Worm (Caenorhabditis elegans) whole organism, midembryonic: ENCODE results near the gene F59D12.5.

Experiments
- T22C8.4 ChIP-seq: fragments of 200-800 bp; sonication (Bioruptor generic); IDR thresholded peaks from 2 replicates; pipeline ENCODE4 v1.3.6; 2022; ENCODE audit warnings: missing genetic modification characterization, missing compliant biosample characterization
- cog-1 ChIP-seq: sonication (generic microtip); optimal IDR thresholded peaks from 2 replicates; lab custom pipeline; 2016; ENCODE audit warnings: missing genetic modification characterization, missing compliant biosample characterization
- flt-1 ChIP-seq: fragments of 200-800 bp; sonication (Bioruptor generic); IDR thresholded peaks from 2 replicates; pipeline ENCODE4 v1.3.6; 2022; ENCODE audit warnings: missing genetic modification characterization, missing compliant biosample characterization
- klf-2 ChIP-seq: fragments of 200-800 bp; sonication (Bioruptor generic); conservative IDR thresholded peaks from 2 replicates; pipeline ENCODE4 v1.3.6; 2022; ENCODE audit warnings: missing genetic modification reagents, missing genetic modification characterization, missing compliant biosample characterization
- med-1 ChIP-seq: sonication (generic microtip); optimal IDR thresholded peaks from 2 replicates; lab custom pipeline; 2017; ENCODE audit warnings: missing genetic modification characterization, mild to moderate bottlenecking, missing compliant biosample characterization, antibody characterized with exemption, missing genetic modification reagents; ENCODE audit not compliant: insufficient read depth
- ref-1 ChIP-seq: fragments of 200-800 bp; sonication (Bioruptor generic); conservative IDR thresholded peaks from 2 replicates; pipeline ENCODE4 v1.3.6; 2022; ENCODE audit warnings: missing genetic modification reagents, missing genetic modification characterization, missing compliant biosample characterization
- tab-1 ChIP-seq: fragments of 200-800 bp; sonication (Bioruptor generic); IDR thresholded peaks from 2 replicates; pipeline ENCODE4 v1.3.6; 2022; ENCODE audit warnings: missing genetic modification characterization, missing compliant biosample characterization
- ztf-23 ChIP-seq: fragments of 200-800 bp; sonication (Bioruptor generic); IDR thresholded peaks from 2 replicates; pipeline ENCODE4 v1.3.6; 2022; ENCODE audit warnings: missing genetic modification reagents, missing genetic modification characterization, missing compliant biosample characterization
- ztf-29 ChIP-seq: fragments of 200-800 bp; sonication (Bioruptor generic); IDR thresholded peaks from 2 replicates; pipeline ENCODE4 v1.3.6; 2022; ENCODE audit warnings: missing genetic modification reagents, missing genetic modification characterization, missing compliant biosample characterization

The F59D12.5 gene

ce11 chrX:15647276-15647675 is at the start of gene F59D12.5:
Gene F59D12.5, minus strand, starts transcription at chrX:15647369.
- TF ChIP-seq med-1 (GFP tag; lab: Kevin White, UChicago) (no peak), flt-1 (no peak), ref-1 (GFP tag; lab: Robert Waterston, UW) (no peak), ztf-29 (GFP tag; lab: Robert Waterston, UW) (no peak), ztf-23 (GFP tag; lab: Robert Waterston, UW) (no peak), klf-2 (GFP tag; lab: Robert Waterston, UW) (no peak), T22C8.4 (GFP tag; lab: Robert Waterston, UW) (no peak), cog-1 (no peak)

ce11 chrX:15696400-15696799 is 49.2 kb upstream of the F59D12.5 start, which contains the start of gene ZK662.2:
Gene ZK662.2, plus strand, starts transcription at chrX:15696700.
- no peak for TF ChIP-seq med-1 (GFP tag; lab: Kevin White, UChicago)
- no peak for TF ChIP-seq klf-2 (GFP tag; lab: Robert Waterston, UW)
- TF ChIP-seq ztf-23 (GFP tag; lab: Robert Waterston, UW) = no peak
- TF ChIP-seq ztf-29 (GFP tag; lab: Robert Waterston, UW) = no peak
- no peak for TF ChIP-seq flt-1
- no peak for TF ChIP-seq T22C8.4 (GFP tag; lab: Robert Waterston, UW)
- no peak for TF ChIP-seq tab-1 (GFP tag; lab: Robert Waterston, UW)
- TF ChIP-seq ref-1 (GFP tag; lab: Robert Waterston, UW) = no peak
- no peak for TF ChIP-seq cog-1

- TF ChIP-seq klf-2 (GFP tag; lab: Robert Waterston, UW) = no peak
- no peak for TF ChIP-seq cog-1
- TF ChIP-seq ztf-23 (GFP tag; lab: Robert Waterston, UW) = no peak
- TF ChIP-seq ztf-29 (GFP tag; lab: Robert Waterston, UW) = no peak
- TF ChIP-seq T22C8.4 (GFP tag; lab: Robert Waterston, UW) = no peak
- TF ChIP-seq ref-1 (GFP tag; lab: Robert Waterston, UW) = no peak
- no peak for TF ChIP-seq flt-1
- TF ChIP-seq tab-1 (GFP tag; lab: Robert Waterston, UW) = no peak
- no peak for TF ChIP-seq med-1 (GFP tag; lab: Kevin White, UChicago)
Measured at ce11 chrX:15693466-15693865, 46.3 kb upstream of the F59D12.5 start.

ce11 chrX:15689244-15689643 is 42.1 kb upstream of the F59D12.5 start, which contains the start of gene C03H12.1:
Gene C03H12.1, plus strand, starts transcription at chrX:15689449.
- TF ChIP-seq klf-2 (GFP tag; lab: Robert Waterston, UW) (no peak), T22C8.4 (GFP tag; lab: Robert Waterston, UW) (no peak), ztf-23 (GFP tag; lab: Robert Waterston, UW) (no peak), cog-1 (no peak), ztf-29 (GFP tag; lab: Robert Waterston, UW) (no peak), flt-1 (no peak), ref-1 (GFP tag; lab: Robert Waterston, UW) (no peak), med-1 (GFP tag; lab: Kevin White, UChicago) (no peak), tab-1 (GFP tag; lab: Robert Waterston, UW) (no peak)

ce11 chrX:15681393-15681792 is 34.2 kb upstream of the F59D12.5 start, which contains the start of gene gpn-1:
Gene gpn-1, plus strand, starts transcription at chrX:15681693.
- TF ChIP-seq med-1 (GFP tag; lab: Kevin White, UChicago) (no peak), klf-2 (GFP tag; lab: Robert Waterston, UW) (no peak), ztf-23 (GFP tag; lab: Robert Waterston, UW) (no peak), ref-1 (GFP tag; lab: Robert Waterston, UW) (no peak), T22C8.4 (GFP tag; lab: Robert Waterston, UW) (no peak), flt-1 (no peak), tab-1 (GFP tag; lab: Robert Waterston, UW) (no peak), cog-1 (no peak), ztf-29 (GFP tag; lab: Robert Waterston, UW) (no peak)

- TF ChIP-seq cog-1 (no peak), ztf-29 (GFP tag; lab: Robert Waterston, UW) (no peak), ztf-23 (GFP tag; lab: Robert Waterston, UW) (no peak), T22C8.4 (GFP tag; lab: Robert Waterston, UW) (no peak), ref-1 (GFP tag; lab: Robert Waterston, UW) (no peak)
Measured at ce11 chrX:15675622-15676021, 28.5 kb upstream of the F59D12.5 start, which contains the start of gene F59D12.2. Gene F59D12.2, minus strand, starts transcription at chrX:15675722.

- TF ChIP-seq klf-2 (GFP tag; lab: Robert Waterston, UW) = no peak
- TF ChIP-seq ztf-29 (GFP tag; lab: Robert Waterston, UW) = no peak
- TF ChIP-seq flt-1 = no peak
- TF ChIP-seq ref-1 (GFP tag; lab: Robert Waterston, UW) = no peak
- TF ChIP-seq cog-1 = no peak
- no peak for TF ChIP-seq T22C8.4 (GFP tag; lab: Robert Waterston, UW)
- TF ChIP-seq ztf-23 (GFP tag; lab: Robert Waterston, UW) = no peak
- TF ChIP-seq med-1 (GFP tag; lab: Kevin White, UChicago) = no peak
- TF ChIP-seq tab-1 (GFP tag; lab: Robert Waterston, UW) = no peak
Measured at ce11 chrX:15668695-15669094, 21.5 kb upstream of the F59D12.5 start.

- no peak for TF ChIP-seq flt-1
- TF ChIP-seq ztf-23 (GFP tag; lab: Robert Waterston, UW) = peak; percentile 61; the same call in 1 of the 2 replicates
Measured at ce11 chrX:15668053-15668599, 21.0 kb upstream of the F59D12.5 start.

- TF ChIP-seq ref-1 (GFP tag; lab: Robert Waterston, UW) (no peak), T22C8.4 (GFP tag; lab: Robert Waterston, UW) (no peak), med-1 (GFP tag; lab: Kevin White, UChicago) (no peak), ztf-23 (GFP tag; lab: Robert Waterston, UW) (no peak), ztf-29 (GFP tag; lab: Robert Waterston, UW) (no peak), tab-1 (GFP tag; lab: Robert Waterston, UW) (no peak), cog-1 (no peak)
Measured at ce11 chrX:15666169-15666811, 19.1 kb upstream of the F59D12.5 start, which contains the start of gene pcdr-1. Gene pcdr-1, plus strand, starts transcription at chrX:15666761.
